Fruit fly (Drosophila melanogaster): ENCODE results near the gene Nmd3.

The Nmd3 gene

DNA sequence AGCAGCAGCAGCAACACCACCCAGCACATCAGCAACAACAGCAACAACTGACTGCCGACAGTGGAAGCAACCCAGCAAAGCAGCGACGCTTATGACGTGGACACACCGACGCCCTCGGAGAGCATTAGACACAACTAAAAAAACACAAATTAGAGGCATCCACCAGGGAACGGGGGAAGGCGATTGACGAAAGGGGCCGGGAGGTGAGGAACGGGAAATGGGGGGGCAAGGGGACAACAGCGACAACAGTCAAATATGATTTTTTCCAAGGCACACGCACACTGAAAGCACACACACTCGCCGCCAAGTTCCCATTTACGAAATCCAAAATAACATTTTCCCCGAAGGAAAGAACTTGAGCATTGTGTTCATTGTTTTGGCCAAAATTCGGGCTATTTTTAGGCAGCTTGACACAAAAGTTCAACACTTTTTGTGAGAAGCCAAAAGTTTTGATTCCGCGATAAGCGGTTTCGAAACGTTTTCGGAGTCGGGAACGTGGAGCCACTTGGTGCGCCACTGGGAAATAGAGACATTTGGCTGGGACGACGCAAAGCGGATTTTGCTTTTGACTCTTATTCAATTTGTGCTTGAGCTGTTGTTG is 24.3 kb upstream of the Nmd3 start (continued):
- peak; percentile 13 for TF ChIP-seq lilli (GFP tag; optimal IDR thresholded peaks at IDR 0.05)
- no peak for TF ChIP-seq CG3838 (GFP tag; optimal IDR thresholded peaks at IDR 0.05)
- peak; percentile 14; the same call in 1 of the 2 replicates for TF ChIP-seq Xrp1 (GFP tag; IDR thresholded peaks at IDR 0.05)
- TF ChIP-seq Opbp (GFP tag; IDR thresholded peaks at IDR 0.05; ENCODE audit: partially characterized antibody) = no peak
- TF ChIP-seq tap (tag; optimal IDR thresholded peaks at IDR 0.05) = no peak
- TF ChIP-seq prd (optimal IDR thresholded peaks at IDR 0.05) = no peak
- TF ChIP-seq prd (GFP tag; IDR thresholded peaks at IDR 0.05) = peak; percentile 43; the same call in 1 of the 3 replicates
- TF ChIP-seq ken (GFP tag; IDR thresholded peaks at IDR 0.05) = no peak
- peak; percentile 10 for TF ChIP-seq phol (tag; optimal IDR thresholded peaks at IDR 0.05)
- TF ChIP-seq CG15601 (tag; optimal IDR thresholded peaks at IDR 0.05) = no peak
- TF ChIP-seq CG17829 (tag; optimal IDR thresholded peaks at IDR 0.05) = no peak
- TF ChIP-seq dmrt11E (tag; optimal IDR thresholded peaks at IDR 0.05) = no peak
- no peak for TF ChIP-seq pan (optimal IDR thresholded peaks at IDR 0.05)
- peak in 1 of 2 experiments; percentile 11 for TF ChIP-seq pan (GFP tag; optimal IDR thresholded peaks at IDR 0.05 in 1 of 2, IDR thresholded peaks at IDR 0.05 in 1 of 2)
- TF ChIP-seq cas (GFP tag; IDR thresholded peaks at IDR 0.05) = no peak
- TF ChIP-seq CG8924 (tag; optimal IDR thresholded peaks at IDR 0.05) = no peak
- TF ChIP-seq unc-4 (GFP tag; IDR thresholded peaks at IDR 0.05; ENCODE audit: partially characterized antibody) = no peak
- no peak for TF ChIP-seq CG31365 (tag; optimal IDR thresholded peaks at IDR 0.05)
- no peak for TF ChIP-seq CG30431 (GFP tag; optimal IDR thresholded peaks at IDR 0.05)
- no peak for TF ChIP-seq pum (GFP tag; optimal IDR thresholded peaks at IDR 0.05)
- no peak for TF ChIP-seq D19A (tag; optimal IDR thresholded peaks at IDR 0.05)
- TF ChIP-seq Adf1 (GFP tag; IDR thresholded peaks at IDR 0.05) = no peak; the same call in 1 of the 2 replicates
- TF ChIP-seq CG11560 (tag; IDR thresholded peaks at IDR 0.05) = peak; percentile 23; the same call in 1 of the 3 replicates
- TF ChIP-seq wor (GFP tag; IDR thresholded peaks at IDR 0.05) = no peak
- TF ChIP-seq jumu (GFP tag; optimal IDR thresholded peaks at IDR 0.05) = no peak
- TF ChIP-seq CG10274 (GFP tag; optimal IDR thresholded peaks at IDR 0.05) = no peak
- TF ChIP-seq CG11504 (tag; optimal IDR thresholded peaks at IDR 0.05) = peak; percentile 38
- peak; percentile 48 for TF ChIP-seq CG2678 (tag; optimal IDR thresholded peaks at IDR 0.05)
- TF ChIP-seq sob (GFP tag; IDR thresholded peaks at IDR 0.05) = no peak
- no peak for TF ChIP-seq bigmax (GFP tag; optimal IDR thresholded peaks at IDR 0.05)
- no peak for TF ChIP-seq Atf3 (GFP tag; optimal IDR thresholded peaks at IDR 0.05)
- no peak for TF ChIP-seq HLH54F (GFP tag; optimal IDR thresholded peaks at IDR 0.05)
- TF ChIP-seq nau (GFP tag; optimal IDR thresholded peaks at IDR 0.05) = no peak
- no peak for TF ChIP-seq gfzf (GFP tag; optimal IDR thresholded peaks at IDR 0.05)
- no peak for TF ChIP-seq CG6813 (GFP tag; optimal IDR thresholded peaks at IDR 0.05)
- TF ChIP-seq CG5180 (GFP tag; optimal IDR thresholded peaks at IDR 0.05) = no peak
- TF ChIP-seq Awh (GFP tag; IDR thresholded peaks at IDR 0.05) = no peak
- TF ChIP-seq ssp (GFP tag; IDR thresholded peaks at IDR 0.05) = peak; percentile 35; the same call in 1 of the 2 replicates
- no peak for TF ChIP-seq CG43689 (GFP tag; IDR thresholded peaks at IDR 0.05)
- peak; percentile 31 for TF ChIP-seq CG13424 (tag; optimal IDR thresholded peaks at IDR 0.05)
- no peak for TF ChIP-seq CG12236 (GFP tag; optimal IDR thresholded peaks at IDR 0.05)
- 0 out of 3 replicates have a peak, but pooled peaks have one; percentile 20 for TF ChIP-seq CG17361 (GFP tag; IDR thresholded peaks at IDR 0.05)
- peak; percentile 20; the same call in 1 of the 2 replicates for TF ChIP-seq CG10366 (GFP tag; IDR thresholded peaks at IDR 0.05)
- TF ChIP-seq CG9215 (GFP tag; IDR thresholded peaks at IDR 0.05) = 0 out of 2 replicates have a peak, but pooled peaks have one; percentile 10
- TF ChIP-seq CG6272 (GFP tag; IDR thresholded peaks at IDR 0.05) = no peak
- no peak for TF ChIP-seq CG6689 (GFP tag; IDR thresholded peaks at IDR 0.05)
- TF ChIP-seq Ssrp (tag; optimal IDR thresholded peaks at IDR 0.05) = no peak
- TF ChIP-seq exex (tag; optimal IDR thresholded peaks at IDR 0.05) = no peak
- no peak for TF ChIP-seq Mad (GFP tag; optimal IDR thresholded peaks at IDR 0.05)
- TF ChIP-seq MBD-R2 (GFP tag; IDR thresholded peaks at IDR 0.05) = no peak
- TF ChIP-seq CG10979 (tag; optimal IDR thresholded peaks at IDR 0.05) = no peak

Data from whole organism, embryonic.